Fruit fly (Drosophila melanogaster) whole organism, embryonic: ENCODE measurements around the gene iav.
A peak's percentile ranks its signal among the peaks of the same experiment; 100 is the strongest.

Experiments used
- Bdp1 ChIP-seq: fragments of 200-800 bp; sonication (Bioruptor generic); optimal IDR thresholded peaks from 3 replicates; lab custom pipeline; 2016; ENCODE audit warnings: missing biosample characterization, missing genetic modification characterization
- Bgb ChIP-seq: fragments of 200-800 bp; sonication (Bioruptor generic); IDR thresholded peaks from 2 replicates; pipeline ENCODE4 v1.3.6; 2022; ENCODE audit warnings: missing biosample characterization, missing genetic modification characterization; ENCODE audit not compliant: partially characterized antibody
- CG10366 ChIP-seq: fragments of 200-800 bp; sonication (Bioruptor generic); IDR thresholded peaks from 2 replicates; pipeline ENCODE4 v1.3.6; 2022; ENCODE audit warnings: missing biosample characterization, missing genetic modification characterization
- CG11696 ChIP-seq: fragments of 200-800 bp; sonication (Bioruptor generic); IDR thresholded peaks from 2 replicates; pipeline ENCODE4 v1.3.6; 2022; ENCODE audit warnings: missing biosample characterization, missing genetic modification characterization
- CG12219 ChIP-seq: fragments of 200-800 bp; sonication (Bioruptor generic); optimal IDR thresholded peaks from 3 replicates; lab custom pipeline; 2018; ENCODE audit warnings: missing biosample characterization, mild to moderate bottlenecking, missing genetic modification characterization
- CG12299 ChIP-seq: fragments of 200-800 bp; sonication (Bioruptor generic); optimal IDR thresholded peaks from 2 replicates; lab custom pipeline; 2018; ENCODE audit warnings: missing biosample characterization, mild to moderate bottlenecking, missing genetic modification characterization
- CG13424 ChIP-seq: fragments of 200-800 bp; sonication (Bioruptor generic); optimal IDR thresholded peaks from 2 replicates; lab custom pipeline; 2019; ENCODE audit warnings: missing biosample characterization, mild to moderate bottlenecking, missing genetic modification characterization, moderate library complexity
- CG14441 ChIP-seq: fragments of 200-800 bp; sonication (Bioruptor generic); IDR thresholded peaks from 2 replicates; pipeline ENCODE4 v1.3.6; 2022; ENCODE audit warnings: missing biosample characterization, missing genetic modification characterization
- CG1603 ChIP-seq: fragments of 200-800 bp; sonication (Bioruptor generic); optimal IDR thresholded peaks from 2 replicates; lab custom pipeline; 2019; ENCODE audit warnings: missing biosample characterization, mild to moderate bottlenecking, missing genetic modification characterization, moderate library complexity
- CG2116 ChIP-seq: fragments of 200-800 bp; sonication (Bioruptor generic); optimal IDR thresholded peaks from 3 replicates; lab custom pipeline; 2018; ENCODE audit warnings: missing biosample characterization, mild to moderate bottlenecking, missing genetic modification characterization
- CG30020 ChIP-seq: fragments of 200-800 bp; optimal IDR thresholded peaks from 2 replicates; lab custom pipeline; 2019; ENCODE audit warnings: missing biosample characterization, mild to moderate bottlenecking, missing genetic modification characterization, moderate library complexity
- CG33557 ChIP-seq: fragments of 200-800 bp; sonication (Bioruptor generic); optimal IDR thresholded peaks from 2 replicates; lab custom pipeline; 2019; ENCODE audit warnings: missing biosample characterization, mild to moderate bottlenecking, missing genetic modification characterization, moderate library complexity
- CG3847 ChIP-seq: fragments of 200-800 bp; sonication (Bioruptor generic); IDR thresholded peaks from 2 replicates; pipeline ENCODE4 v1.3.6; 2022; ENCODE audit warnings: missing biosample characterization, missing genetic modification characterization
- CG5180 ChIP-seq: fragments of 200-800 bp; sonication (Bioruptor generic); optimal IDR thresholded peaks from 3 replicates; lab custom pipeline; 2017; ENCODE audit warnings: missing biosample characterization, missing genetic modification characterization, mild to moderate bottlenecking, moderate library complexity, missing genetic modification reagents
- CG5245 ChIP-seq: fragments of 200-800 bp; sonication (Bioruptor generic); optimal IDR thresholded peaks from 3 replicates; lab custom pipeline; 2016; ENCODE audit warnings: missing biosample characterization, missing genetic modification characterization
- CG6175 ChIP-seq: fragments of 200-800 bp; sonication (Bioruptor generic); IDR thresholded peaks from 3 replicates; pipeline ENCODE4 v1.3.6; 2022; ENCODE audit warnings: missing biosample characterization, missing genetic modification characterization
- CG9817 ChIP-seq: fragments of 200-800 bp; sonication (Bioruptor generic); optimal IDR thresholded peaks from 2 replicates; lab custom pipeline; 2018; ENCODE audit warnings: missing biosample characterization, mild to moderate bottlenecking, missing genetic modification characterization, moderate library complexity
- CoRest ChIP-seq: fragments of 200-800 bp; sonication (Bioruptor generic); optimal IDR thresholded peaks from 3 replicates; lab custom pipeline; 2018; ENCODE audit warnings: missing biosample characterization, mild to moderate bottlenecking, missing genetic modification characterization, moderate library complexity
- Dad ChIP-seq: fragments of 200-800 bp; sonication (Bioruptor generic); optimal IDR thresholded peaks from 3 replicates; lab custom pipeline; 2016; ENCODE audit warnings: missing biosample characterization, missing genetic modification characterization
- Doc3 ChIP-seq: fragments of 200-800 bp; sonication (Bioruptor generic); IDR thresholded peaks from 3 replicates; pipeline ENCODE4 v1.3.6; 2022; ENCODE audit warnings: missing biosample characterization, missing genetic modification characterization; ENCODE audit not compliant: partially characterized antibody
- GATAe ChIP-seq: fragments of 200-800 bp; sonication (Bioruptor generic); conservative IDR thresholded peaks from 2 replicates; pipeline ENCODE4 v1.3.6; 2022; ENCODE audit warnings: missing biosample characterization, missing genetic modification characterization
- Hmr ChIP-seq: fragments of 200-800 bp; sonication (Bioruptor generic); optimal IDR thresholded peaks from 3 replicates; lab custom pipeline; 2017; ENCODE audit warnings: mild to moderate bottlenecking, missing biosample characterization, missing genetic modification reagents, missing genetic modification characterization
- Hr39 ChIP-seq: fragments of >200 bp; optimal IDR thresholded peaks from 2 replicates; lab custom pipeline; 2017
- Hr51 ChIP-seq, 2 experiments: fragments of 200-800 bp; sonication (Bioruptor generic); optimal IDR thresholded peaks; 2 replicates in 1 of 2; 3 replicates in 1 of 2; lab custom pipeline; 2016 to 2018; ENCODE audit warnings: missing biosample characterization in 2 of 2, missing genetic modification characterization in 2 of 2, mild to moderate bottlenecking in 1 of 2, moderate library complexity in 1 of 2
- Kr ChIP-seq: fragments of 200-800 bp; sonication (Bioruptor generic); optimal IDR thresholded peaks from 2 replicates; lab custom pipeline; 2017; ENCODE audit warnings: missing biosample characterization, mild to moderate bottlenecking, missing genetic modification characterization
- Mad ChIP-seq: fragments of 200-800 bp; sonication (Bioruptor generic); optimal IDR thresholded peaks from 2 replicates; lab custom pipeline; 2016; ENCODE audit warnings: missing biosample characterization, missing genetic modification characterization
- Sox102F ChIP-seq: fragments of 200-800 bp; sonication (Bioruptor generic); optimal IDR thresholded peaks from 2 replicates; lab custom pipeline; 2018; ENCODE audit warnings: missing biosample characterization, mild to moderate bottlenecking, missing genetic modification characterization, moderate library complexity
- Sry-β ChIP-seq: fragments of 200-800 bp; sonication (Bioruptor generic); optimal IDR thresholded peaks from 2 replicates; lab custom pipeline; 2018; ENCODE audit warnings: missing biosample characterization, mild to moderate bottlenecking, missing genetic modification characterization, moderate library complexity
- Ssrp ChIP-seq: fragments of 200-800 bp; sonication (Bioruptor generic); optimal IDR thresholded peaks from 2 replicates; lab custom pipeline; 2018; ENCODE audit warnings: missing biosample characterization, mild to moderate bottlenecking, missing genetic modification characterization, moderate library complexity
- Vsx1 ChIP-seq: fragments of 200-800 bp; sonication (Bioruptor generic); optimal IDR thresholded peaks from 2 replicates; lab custom pipeline; 2017; ENCODE audit warnings: missing biosample characterization, mild to moderate bottlenecking, missing genetic modification characterization, missing genetic modification reagents
- YL-1 ChIP-seq: fragments of 200-800 bp; sonication (Bioruptor generic); optimal IDR thresholded peaks from 3 replicates; lab custom pipeline; 2017; ENCODE audit warnings: missing biosample characterization, mild to moderate bottlenecking, missing genetic modification characterization
- ac ChIP-seq: fragments of 200-800 bp; sonication (Bioruptor generic); optimal IDR thresholded peaks from 3 replicates; lab custom pipeline; 2017; ENCODE audit warnings: missing biosample characterization, mild to moderate bottlenecking, missing genetic modification characterization
- aop ChIP-seq: fragments of 200-800 bp; sonication (Bioruptor generic); IDR thresholded peaks from 2 replicates; pipeline ENCODE4 v1.3.6; 2022; ENCODE audit warnings: missing biosample characterization, missing genetic modification characterization
- ap ChIP-seq: fragments of 200-800 bp; sonication (Bioruptor generic); IDR thresholded peaks from 2 replicates; pipeline ENCODE4 v1.3.6; 2022; ENCODE audit warnings: missing biosample characterization, missing genetic modification characterization
- bbx ChIP-seq: fragments of 200-800 bp; sonication (Bioruptor generic); IDR thresholded peaks from 2 replicates; pipeline ENCODE4 v1.3.6; 2022; ENCODE audit warnings: missing biosample characterization, missing genetic modification characterization; ENCODE audit not compliant: partially characterized antibody
- bsh ChIP-seq, 2 experiments: fragments of 200-800 bp; sonication (Bioruptor generic); optimal IDR thresholded peaks; 2 replicates each; lab custom pipeline; 2017 to 2018; ENCODE audit warnings: mild to moderate bottlenecking in 2 of 2, missing biosample characterization in 2 of 2, missing genetic modification characterization in 2 of 2, moderate library complexity in 1 of 2
- disco-r ChIP-seq: fragments of 200-800 bp; sonication (Bioruptor generic); optimal IDR thresholded peaks from 2 replicates; lab custom pipeline; 2016; ENCODE audit warnings: missing biosample characterization, missing genetic modification characterization
- fd64A ChIP-seq: fragments of 200-800 bp; sonication (Bioruptor generic); optimal IDR thresholded peaks from 3 replicates; lab custom pipeline; 2018; ENCODE audit warnings: missing biosample characterization, mild to moderate bottlenecking, missing genetic modification characterization
- hth ChIP-seq: fragments of >200 bp; optimal IDR thresholded peaks from 2 replicates; lab custom pipeline; 2017; ENCODE audit warnings: inconsistent platforms
- lmd ChIP-seq: fragments of 200-800 bp; sonication (Bioruptor generic); IDR thresholded peaks from 2 replicates; pipeline ENCODE4 v1.3.6; 2022; ENCODE audit warnings: missing biosample characterization, missing genetic modification characterization
- nom ChIP-seq: fragments of 200-800 bp; sonication (Bioruptor generic); optimal IDR thresholded peaks from 2 replicates; lab custom pipeline; 2017; ENCODE audit warnings: missing biosample characterization, missing genetic modification characterization, mild to moderate bottlenecking, moderate library complexity, missing genetic modification reagents
- org-1 ChIP-seq: fragments of 200-800 bp; sonication (Bioruptor generic); optimal IDR thresholded peaks from 2 replicates; lab custom pipeline; 2017; ENCODE audit warnings: missing biosample characterization, missing genetic modification characterization
- pfk ChIP-seq: fragments of 200-800 bp; sonication (Bioruptor generic); optimal IDR thresholded peaks from 2 replicates; lab custom pipeline; 2018; ENCODE audit warnings: missing biosample characterization, mild to moderate bottlenecking, missing genetic modification characterization, moderate library complexity
- run ChIP-seq: fragments of 200-800 bp; sonication (Bioruptor generic); optimal IDR thresholded peaks from 3 replicates; lab custom pipeline; 2018; ENCODE audit warnings: missing biosample characterization, mild to moderate bottlenecking, missing genetic modification characterization
- sr ChIP-seq: fragments of 200-800 bp; sonication (Bioruptor generic); IDR thresholded peaks from 3 replicates; pipeline ENCODE4 v1.3.6; 2022; ENCODE audit warnings: missing biosample characterization, missing genetic modification characterization
- sug ChIP-seq: fragments of 200-800 bp; optimal IDR thresholded peaks from 2 replicates; lab custom pipeline; 2019; ENCODE audit warnings: missing biosample characterization, mild to moderate bottlenecking, missing genetic modification characterization, moderate library complexity
- tna ChIP-seq: fragments of 200-800 bp; sonication (Bioruptor generic); IDR thresholded peaks from 2 replicates; pipeline ENCODE4 v1.3.6; 2022; ENCODE audit warnings: missing biosample characterization, missing genetic modification characterization; ENCODE audit not compliant: partially characterized antibody
- wek ChIP-seq: fragments of 200-800 bp; sonication (Bioruptor generic); optimal IDR thresholded peaks from 3 replicates; lab custom pipeline; 2018; ENCODE audit warnings: missing biosample characterization, mild to moderate bottlenecking, missing genetic modification characterization, moderate library complexity
- zfh1 ChIP-seq: fragments of 200-800 bp; sonication (Bioruptor generic); IDR thresholded peaks from 3 replicates; pipeline ENCODE4 v1.3.6; 2022; ENCODE audit warnings: missing biosample characterization, missing genetic modification characterization

The iav gene

DNA sequence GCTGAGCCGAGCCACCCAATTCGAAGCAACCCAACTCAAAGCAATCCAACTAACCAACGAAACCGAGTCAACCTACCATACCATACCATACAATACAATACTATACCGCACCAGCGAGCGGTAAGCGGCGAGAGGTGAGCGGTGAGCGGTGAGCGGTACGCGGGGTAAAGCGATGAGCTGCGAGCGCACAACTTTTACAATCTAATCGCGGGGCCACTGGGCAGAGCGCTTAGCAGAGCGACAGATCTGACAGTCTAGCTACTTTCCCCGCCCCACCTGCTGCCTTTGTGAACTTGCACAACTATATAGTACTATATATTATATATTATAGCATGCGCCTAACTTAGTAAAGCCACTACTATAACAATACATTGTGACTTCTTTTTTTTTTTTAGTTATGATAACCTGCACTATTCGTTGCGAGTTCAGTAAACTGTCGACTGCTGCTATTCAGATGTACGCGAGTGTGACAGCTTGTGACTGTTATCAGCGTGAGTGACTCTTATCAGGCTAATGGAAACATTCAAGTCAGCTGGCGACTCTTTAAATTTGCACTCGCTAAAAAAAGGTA, 13.0 kb upstream of the iav start (continued):
- TF ChIP-seq CG30020 (tag; lab: Kevin White, UChicago) = no peak
- no peak for TF ChIP-seq CG5245 (GFP tag; lab: Kevin White, UChicago)
- TF ChIP-seq CG10366 = no peak; the same call in 1 of the 2 replicates
- peak; percentile 23; the same call in 1 of the 2 replicates for TF ChIP-seq CG14441
- no peak for TF ChIP-seq zfh1
- TF ChIP-seq CG2116 (GFP tag; lab: Kevin White, UChicago) = no peak
- peak; percentile 23; the same call in 1 of the 2 replicates for TF ChIP-seq Bgb (GFP tag; lab: Robert Waterston, UW)
- TF ChIP-seq disco-r (GFP tag; lab: Kevin White, UChicago) = no peak
- TF ChIP-seq ap (GFP tag; lab: Robert Waterston, UW) = no peak
- TF ChIP-seq fd64A (GFP tag; lab: Kevin White, UChicago) = no peak
- no peak for TF ChIP-seq ac (GFP tag; lab: Kevin White, UChicago)
- no peak for TF ChIP-seq hth (lab: Kevin White, UChicago)
- peak; percentile 26 for TF ChIP-seq Ssrp (tag; lab: Kevin White, UChicago)
- peak; percentile 37 for TF ChIP-seq CG13424 (tag; lab: Kevin White, UChicago)
- TF ChIP-seq lmd = peak; percentile 30; the same call in 1 of the 2 replicates
- TF ChIP-seq Kr (GFP tag; lab: Kevin White, UChicago) = no peak
- no peak for TF ChIP-seq run (tag; lab: Kevin White, UChicago)
- TF ChIP-seq Mad (GFP tag; lab: Kevin White, UChicago) = no peak
- TF ChIP-seq aop (GFP tag; lab: Robert Waterston, UW) = no peak
- TF ChIP-seq CG1603 (tag; lab: Kevin White, UChicago) = no peak
- peak; percentile 89 for TF ChIP-seq CG11696
- TF ChIP-seq CG5180 = peak; percentile 91
- no peak for TF ChIP-seq pfk (GFP tag; lab: Kevin White, UChicago)
- no peak for TF ChIP-seq nom (GFP tag; lab: Kevin White, UChicago)
- TF ChIP-seq bbx = 0 out of 2 replicates have a peak, but pooled peaks have one; percentile 20
- TF ChIP-seq GATAe (GFP tag; lab: Robert Waterston, UW) = peak; percentile 94
- TF ChIP-seq Sry-β = peak; percentile 88
- TF ChIP-seq YL-1 = no peak
- 0 out of 3 replicates have a peak, but pooled peaks have one; percentile 17 for TF ChIP-seq CG6175 (GFP tag; lab: Robert Waterston, UW)
- peak in 1 of 2 experiments; percentile 61 for TF ChIP-seq Hr51 (GFP tag; optimal IDR thresholded peaks at IDR 0.05; lab: Kevin White, UChicago)
- TF ChIP-seq Dad (GFP tag; lab: Kevin White, UChicago) = no peak
- peak; percentile 87 for TF ChIP-seq Vsx1
- peak in 1 of 2 experiments; percentile 42 for TF ChIP-seq bsh (GFP tag; optimal IDR thresholded peaks at IDR 0.05; lab: Kevin White, UChicago)
- TF ChIP-seq CG3847 (GFP tag; lab: Robert Waterston, UW) = 0 out of 2 replicates have a peak, but pooled peaks have one; percentile 16
- TF ChIP-seq Doc3 (GFP tag; lab: Robert Waterston, UW) = no peak
- peak; percentile 51 for TF ChIP-seq Sox102F (GFP tag; lab: Kevin White, UChicago)
- no peak for TF ChIP-seq org-1
- TF ChIP-seq CoRest = peak; percentile 18
- peak; percentile 52 for TF ChIP-seq Hmr
- no peak for TF ChIP-seq CG33557
- no peak for TF ChIP-seq sr (GFP tag; lab: Robert Waterston, UW)
- no peak for TF ChIP-seq CG9817
- peak; percentile 11 for TF ChIP-seq CG12219 (GFP tag; lab: Kevin White, UChicago)
- TF ChIP-seq Hr39 (lab: Kevin White, UChicago) = no peak
- no peak for TF ChIP-seq wek (GFP tag; lab: Kevin White, UChicago)
- peak; percentile 77 for TF ChIP-seq sug (tag; lab: Kevin White, UChicago)
- TF ChIP-seq CG12299 (tag; lab: Kevin White, UChicago) = no peak
- TF ChIP-seq tna (GFP tag; lab: Robert Waterston, UW) = no peak
- no peak for TF ChIP-seq Bdp1 (GFP tag; lab: Kevin White, UChicago)
